Fruit fly (Drosophila melanogaster) whole organism, pupa: ENCODE data around the gene bves.

ENCODE experiments used
- CG10348 ChIP-seq: fragments of 200-800 bp; sonication (Bioruptor generic); IDR thresholded peaks from 2 replicates; pipeline ENCODE4 v1.3.6; 2022; ENCODE audit warnings: missing biosample characterization, missing genetic modification characterization
- CG12605 ChIP-seq: fragments of 200-800 bp; sonication (Bioruptor generic); IDR thresholded peaks from 2 replicates; pipeline ENCODE4 v1.3.6; 2022; ENCODE audit warnings: missing biosample characterization, missing genetic modification characterization
- CG13204 ChIP-seq: fragments of 200-800 bp; sonication (Bioruptor generic); optimal IDR thresholded peaks from 2 replicates; lab custom pipeline; 2018; ENCODE audit warnings: missing biosample characterization, mild to moderate bottlenecking, missing genetic modification characterization, moderate library complexity
- CG14655 ChIP-seq: fragments of 200-800 bp; sonication (Bioruptor generic); optimal IDR thresholded peaks from 3 replicates; lab custom pipeline; 2017; ENCODE audit warnings: mild to moderate bottlenecking, missing biosample characterization, missing genetic modification reagents, missing genetic modification characterization
- CG15710 ChIP-seq: fragments of 200-800 bp; sonication (Bioruptor generic); optimal IDR thresholded peaks from 2 replicates; lab custom pipeline; 2018; ENCODE audit warnings: missing biosample characterization, mild to moderate bottlenecking, missing genetic modification characterization, moderate library complexity
- CG17806 ChIP-seq: fragments of 200-800 bp; sonication (Bioruptor generic); optimal IDR thresholded peaks from 2 replicates; lab custom pipeline; 2018; ENCODE audit warnings: missing biosample characterization, mild to moderate bottlenecking, missing genetic modification characterization, moderate library complexity
- CG32121 ChIP-seq: fragments of 200-800 bp; sonication (Bioruptor generic); IDR thresholded peaks from 2 replicates; pipeline ENCODE4 v1.3.6; 2022; ENCODE audit warnings: missing biosample characterization, missing genetic modification characterization
- CG34367 ChIP-seq: fragments of 200-800 bp; sonication (Bioruptor generic); optimal IDR thresholded peaks from 2 replicates; lab custom pipeline; 2018; ENCODE audit warnings: missing biosample characterization, mild to moderate bottlenecking, missing genetic modification characterization
- CG4496 ChIP-seq: fragments of 200-800 bp; sonication (Bioruptor generic); IDR thresholded peaks from 3 replicates; pipeline ENCODE4 v1.3.6; 2022; ENCODE audit warnings: missing biosample characterization, missing genetic modification characterization
- CG8159 ChIP-seq: fragments of 200-800 bp; sonication (Bioruptor generic); optimal IDR thresholded peaks from 3 replicates; lab custom pipeline; 2018; ENCODE audit warnings: missing biosample characterization, mild to moderate bottlenecking, missing genetic modification characterization, moderate library complexity
- CG8301 ChIP-seq: fragments of 200-800 bp; sonication (Bioruptor generic); optimal IDR thresholded peaks from 2 replicates; lab custom pipeline; 2018; ENCODE audit warnings: missing biosample characterization, mild to moderate bottlenecking, missing genetic modification characterization
- CG9948 ChIP-seq: fragments of 200-800 bp; sonication (Bioruptor generic); optimal IDR thresholded peaks from 2 replicates; lab custom pipeline; 2018; ENCODE audit warnings: missing biosample characterization, mild to moderate bottlenecking, missing genetic modification characterization, moderate library complexity
- D1 ChIP-seq: fragments of 200-800 bp; sonication (Bioruptor generic); optimal IDR thresholded peaks from 2 replicates; lab custom pipeline; 2018; ENCODE audit warnings: missing biosample characterization, mild to moderate bottlenecking, missing genetic modification characterization, moderate library complexity
- EcR ChIP-seq: fragments of 200-800 bp; sonication (Bioruptor generic); optimal IDR thresholded peaks from 3 replicates; lab custom pipeline; 2019; ENCODE audit warnings: missing biosample characterization, missing genetic modification characterization, mild to moderate bottlenecking, moderate library complexity, missing genetic modification reagents
- Ets98B ChIP-seq: fragments of 200-800 bp; sonication (Bioruptor generic); IDR thresholded peaks from 2 replicates; pipeline ENCODE4 v1.3.6; 2022; ENCODE audit warnings: missing biosample characterization, missing genetic modification characterization
- Pif1A ChIP-seq: fragments of 200-800 bp; sonication (Bioruptor generic); optimal IDR thresholded peaks from 3 replicates; lab custom pipeline; 2016; ENCODE audit warnings: missing biosample characterization, missing genetic modification characterization
- Pif1B ChIP-seq: fragments of 200-800 bp; sonication (Bioruptor generic); optimal IDR thresholded peaks from 3 replicates; lab custom pipeline; 2016; ENCODE audit warnings: missing biosample characterization, missing genetic modification characterization
- Snoo ChIP-seq: fragments of 200-800 bp; sonication (Bioruptor generic); optimal IDR thresholded peaks from 3 replicates; lab custom pipeline; 2017; ENCODE audit warnings: missing biosample characterization, mild to moderate bottlenecking, missing genetic modification characterization, inconsistent platforms
- fd96Ca ChIP-seq: fragments of 200-800 bp; sonication (Bioruptor generic); IDR thresholded peaks from 3 replicates; pipeline ENCODE4 v1.3.6; 2022; ENCODE audit warnings: missing biosample characterization, missing genetic modification characterization
- gl ChIP-seq: fragments of 200-800 bp; sonication (Bioruptor generic); optimal IDR thresholded peaks from 2 replicates; lab custom pipeline; 2018; ENCODE audit warnings: missing biosample characterization, mild to moderate bottlenecking, missing genetic modification characterization
- rn ChIP-seq: fragments of 200-800 bp; sonication (Bioruptor generic); IDR thresholded peaks from 2 replicates; pipeline ENCODE4 v1.3.6; 2022; ENCODE audit warnings: missing biosample characterization, missing genetic modification characterization

bves gene

dm6 chrX:21073641-21074328, 20.0 kb downstream of the bves start:
- TF ChIP-seq rn (GFP tag; lab: Robert Waterston, UW) (no peak), CG10348 (GFP tag; lab: Robert Waterston, UW) (no peak), CG32121 (GFP tag; lab: Robert Waterston, UW) (no peak), CG14655 (GFP tag; lab: Kevin White, UChicago) (peak; percentile 68), CG34367 (tag; lab: Kevin White, UChicago) (peak; percentile 40), CG15710 (peak; percentile 58), CG9948 (tag; lab: Kevin White, UChicago) (peak; percentile 67), Pif1B (GFP tag; lab: Kevin White, UChicago) (peak; percentile 48), CG8159 (tag; lab: Kevin White, UChicago) (peak; percentile 55), CG17806 (peak; percentile 43), CG8301 (tag; lab: Kevin White, UChicago) (peak; percentile 63), Pif1A (peak; percentile 31), fd96Ca (GFP tag; lab: Robert Waterston, UW) (no peak)

dm6 chrX:21074329-21074708, 20.6 kb downstream of the bves start:
- peak; percentile 48 for TF ChIP-seq CG8159 (tag; lab: Kevin White, UChicago)
- TF ChIP-seq CG9948 (tag; lab: Kevin White, UChicago) = peak; percentile 57
- peak; percentile 70 for TF ChIP-seq Pif1A
- no peak for TF ChIP-seq rn (GFP tag; lab: Robert Waterston, UW)
- TF ChIP-seq D1 (tag; lab: Kevin White, UChicago) = no peak
- TF ChIP-seq CG15710 = peak; percentile 39
- no peak for TF ChIP-seq CG13204 (GFP tag; lab: Kevin White, UChicago)
- TF ChIP-seq CG10348 (GFP tag; lab: Robert Waterston, UW) = no peak
- TF ChIP-seq CG12605 (GFP tag; lab: Robert Waterston, UW) = peak; percentile 59
- TF ChIP-seq CG32121 (GFP tag; lab: Robert Waterston, UW) = peak; percentile 76
- no peak for TF ChIP-seq gl (tag; lab: Kevin White, UChicago)
- TF ChIP-seq Snoo (tag; lab: Kevin White, UChicago) = peak; percentile 37
- TF ChIP-seq EcR = no peak
- TF ChIP-seq fd96Ca (GFP tag; lab: Robert Waterston, UW) = peak; percentile 87
- peak; percentile 89 for TF ChIP-seq CG4496 (GFP tag; lab: Robert Waterston, UW)
- peak; percentile 69 for TF ChIP-seq CG8301 (tag; lab: Kevin White, UChicago)
- TF ChIP-seq Ets98B (GFP tag; lab: Robert Waterston, UW) = peak; percentile 77
- peak; percentile 75 for TF ChIP-seq CG14655 (GFP tag; lab: Kevin White, UChicago)
- peak; percentile 54 for TF ChIP-seq Pif1B (GFP tag; lab: Kevin White, UChicago)
- TF ChIP-seq CG34367 (tag; lab: Kevin White, UChicago) = peak; percentile 10
- TF ChIP-seq CG17806 = peak; percentile 61

dm6 chrX:21080335-21080734, 26.6 kb downstream of the bves start:
- TF ChIP-seq EcR (no peak), Snoo (tag; lab: Kevin White, UChicago) (no peak), Pif1A (no peak), fd96Ca (GFP tag; lab: Robert Waterston, UW) (no peak), CG8159 (tag; lab: Kevin White, UChicago) (no peak), Pif1B (GFP tag; lab: Kevin White, UChicago) (no peak), CG8301 (tag; lab: Kevin White, UChicago) (no peak), D1 (tag; lab: Kevin White, UChicago) (no peak)
- TF ChIP-seq, all 21 proteins: peak for 0

- no peak for TF ChIP-seq CG34367 (tag; lab: Kevin White, UChicago)
- TF ChIP-seq CG8301 (tag; lab: Kevin White, UChicago) = no peak
- TF ChIP-seq CG4496 (GFP tag; lab: Robert Waterston, UW) = peak; percentile 50; the same call in 1 of the 3 replicates
- no peak for TF ChIP-seq CG10348 (GFP tag; lab: Robert Waterston, UW)
- no peak for TF ChIP-seq CG8159 (tag; lab: Kevin White, UChicago)
Observed at dm6 chrX:21083246-21083645, 29.5 kb downstream of the bves start.

dm6 chrX:21093544-21093943, 39.8 kb downstream of the bves start, which contains the start of gene stg1:
stg1 (plus strand) TSS chrX:21093844.
- TF ChIP-seq Ets98B (GFP tag; lab: Robert Waterston, UW) (no peak), CG17806 (no peak), CG12605 (GFP tag; lab: Robert Waterston, UW) (no peak), gl (tag; lab: Kevin White, UChicago) (no peak), Pif1A (no peak), CG8159 (tag; lab: Kevin White, UChicago) (no peak), CG15710 (no peak), CG34367 (tag; lab: Kevin White, UChicago) (no peak), CG13204 (GFP tag; lab: Kevin White, UChicago) (no peak), rn (GFP tag; lab: Robert Waterston, UW) (no peak)

dm6 chrX:21102106-21102505, 48.3 kb downstream of the bves start, which contains the start of gene CG15446:
CG15446 (minus strand) TSS chrX:21102206.
- TF ChIP-seq CG10348 (GFP tag; lab: Robert Waterston, UW) (no peak), rn (GFP tag; lab: Robert Waterston, UW) (no peak), gl (tag; lab: Kevin White, UChicago) (no peak)
